Fruit fly (Drosophila melanogaster) Kc167 (cell line): ENCODE results near the gene CG9109.

Experiments
- Myc ChIP-seq: fragments of >200 bp; optimal IDR thresholded peaks from 2 replicates; lab custom pipeline; 2017; ENCODE audit warnings: missing external identifiers
- Sin3A ChIP-seq: fragments of >200 bp; optimal IDR thresholded peaks from 2 replicates; lab custom pipeline; 2018; ENCODE audit warnings: missing external identifiers
- h ChIP-seq: fragments of >200 bp; optimal IDR thresholded peaks from 3 replicates; lab custom pipeline; 2018; ENCODE audit warnings: missing external identifiers
- insv ChIP-seq: fragments of >200 bp; optimal IDR thresholded peaks from 3 replicates; lab custom pipeline; 2018; ENCODE audit warnings: missing external identifiers
- psq ChIP-seq: fragments of >200 bp; optimal IDR thresholded peaks from 2 replicates; lab custom pipeline; 2017; ENCODE audit warnings: missing external identifiers
- ttk ChIP-seq: sonication (Bioruptor generic); optimal IDR thresholded peaks from 2 replicates; lab custom pipeline; 2017; ENCODE audit warnings: missing external identifiers

Gene CG9109

dm6 chr2L:6047528-6048160 is 13.4 kb upstream of the CG9109 start, which contains the start of gene IPIP:
IPIP (plus strand) TSS chr2L:6048002.
- TF ChIP-seq psq (lab: Kevin White, UChicago) (no peak), insv (lab: Kevin White, UChicago) (no peak), Sin3A (lab: Kevin White, UChicago) (no peak), Myc (lab: Kevin White, UChicago) (no peak), ttk (lab: Kevin White, UChicago) (no peak), h (no peak)

dm6 chr2L:6046865-6047264 is 12.6 kb upstream of the CG9109 start:
- TF ChIP-seq psq (lab: Kevin White, UChicago), result no peak
- TF ChIP-seq Myc (lab: Kevin White, UChicago), result no peak
- TF ChIP-seq Sin3A (lab: Kevin White, UChicago), result no peak
- no peak for TF ChIP-seq h
- TF ChIP-seq ttk (lab: Kevin White, UChicago), result no peak
- no peak for TF ChIP-seq insv (lab: Kevin White, UChicago)

- no peak for TF ChIP-seq Sin3A (lab: Kevin White, UChicago)
- TF ChIP-seq psq (lab: Kevin White, UChicago), result no peak
- no peak for TF ChIP-seq Myc (lab: Kevin White, UChicago)
- TF ChIP-seq insv (lab: Kevin White, UChicago), result no peak
- TF ChIP-seq h, result no peak
- TF ChIP-seq ttk (lab: Kevin White, UChicago), result no peak
Observed at dm6 chr2L:6045972-6046718, 11.9 kb upstream of the CG9109 start, which contains the start of gene Pfas. Pfas (minus strand) TSS chr2L:6046050.

dm6 chr2L:6045484-6045883 is 11.3 kb upstream of the CG9109 start:
- TF ChIP-seq psq (lab: Kevin White, UChicago) (no peak), h (no peak), ttk (lab: Kevin White, UChicago) (no peak), Myc (lab: Kevin White, UChicago) (no peak), Sin3A (lab: Kevin White, UChicago) (no peak), insv (lab: Kevin White, UChicago) (no peak)

- TF ChIP-seq Myc (lab: Kevin White, UChicago) (no peak), h (no peak), psq (lab: Kevin White, UChicago) (no peak), ttk (lab: Kevin White, UChicago) (no peak), insv (lab: Kevin White, UChicago) (no peak), Sin3A (lab: Kevin White, UChicago) (no peak)
Observed at dm6 chr2L:6037830-6038229, 3.6 kb upstream of the CG9109 start, which contains the start of the genes CG9117 and CG31643. CG9117 (minus strand) TSS chr2L:6037902. CG31643 (plus strand) TSS chr2L:6038117.

- TF ChIP-seq insv (lab: Kevin White, UChicago), result no peak
- no peak for TF ChIP-seq Myc (lab: Kevin White, UChicago)
- no peak for TF ChIP-seq ttk (lab: Kevin White, UChicago)
- TF ChIP-seq Sin3A (lab: Kevin White, UChicago), result no peak
- no peak for TF ChIP-seq psq (lab: Kevin White, UChicago)
- TF ChIP-seq h, result no peak
Observed at dm6 chr2L:6036710-6037109, 2.5 kb upstream of the CG9109 start, which contains the start of gene mtm. mtm (minus strand) TSS chr2L:6037015.

dm6 chr2L:6035155-6035554 is 932 bp upstream of the CG9109 start:
- TF ChIP-seq Myc (lab: Kevin White, UChicago) (no peak), h (no peak), insv (lab: Kevin White, UChicago) (no peak), ttk (lab: Kevin White, UChicago) (no peak)

dm6 chr2L:6031838-6032237 is 2.4 kb downstream of the CG9109 start:
- TF ChIP-seq ttk (lab: Kevin White, UChicago), result no peak
- no peak for TF ChIP-seq insv (lab: Kevin White, UChicago)
- no peak for TF ChIP-seq h
- TF ChIP-seq psq (lab: Kevin White, UChicago), result no peak
- no peak for TF ChIP-seq Myc (lab: Kevin White, UChicago)
- TF ChIP-seq Sin3A (lab: Kevin White, UChicago), result no peak

dm6 chr2L:6028712-6029111 is 5.5 kb downstream of the CG9109 start:
- TF ChIP-seq psq (lab: Kevin White, UChicago), result no peak

- no peak for TF ChIP-seq psq (lab: Kevin White, UChicago)
- TF ChIP-seq Sin3A (lab: Kevin White, UChicago), result no peak
- no peak for TF ChIP-seq h
- no peak for TF ChIP-seq insv (lab: Kevin White, UChicago)
- TF ChIP-seq Myc (lab: Kevin White, UChicago), result no peak
- TF ChIP-seq ttk (lab: Kevin White, UChicago), result no peak
Observed at dm6 chr2L:6024345-6024907, 9.8 kb downstream of the CG9109 start, which contains the start of gene CG9107. CG9107 (minus strand) TSS chr2L:6024539.

dm6 chr2L:6022793-6023192 is 11.4 kb downstream of the CG9109 start:
- TF ChIP-seq Sin3A (lab: Kevin White, UChicago), result no peak

- no peak for TF ChIP-seq psq (lab: Kevin White, UChicago)
- no peak for TF ChIP-seq Sin3A (lab: Kevin White, UChicago)
- TF ChIP-seq Myc (lab: Kevin White, UChicago), result no peak
- no peak for TF ChIP-seq h
- no peak for TF ChIP-seq insv (lab: Kevin White, UChicago)
- TF ChIP-seq ttk (lab: Kevin White, UChicago), result no peak
Observed at dm6 chr2L:6020535-6020934, 13.7 kb downstream of the CG9109 start, which contains the start of gene CG13996. CG13996 (plus strand) TSS chr2L:6020835.
